Fruit fly (Drosophila melanogaster) whole organism, embryonic: Measurements from ENCODE around the gene bark.

ENCODE experiments used
- Abd-B ChIP-seq: fragments of 200-800 bp; sonication (Bioruptor generic); optimal IDR thresholded peaks from 2 replicates; lab custom pipeline; 2018; ENCODE audit warnings: missing biosample characterization, mild to moderate bottlenecking, missing genetic modification characterization, moderate library complexity
- Antp ChIP-seq: fragments of 200-800 bp; sonication (Bioruptor generic); optimal IDR thresholded peaks from 3 replicates; lab custom pipeline; 2016; ENCODE audit warnings: missing biosample characterization, missing genetic modification characterization
- CG10431 ChIP-seq: fragments of 200-800 bp; sonication (Bioruptor generic); optimal IDR thresholded peaks from 3 replicates; lab custom pipeline; 2018; ENCODE audit warnings: missing biosample characterization, mild to moderate bottlenecking, missing genetic modification characterization
- CG10654 ChIP-seq: fragments of 200-800 bp; sonication (Bioruptor generic); optimal IDR thresholded peaks from 2 replicates; lab custom pipeline; 2016; ENCODE audit warnings: missing biosample characterization, missing genetic modification characterization
- CG12219 ChIP-seq: fragments of 200-800 bp; sonication (Bioruptor generic); optimal IDR thresholded peaks from 3 replicates; lab custom pipeline; 2018; ENCODE audit warnings: missing biosample characterization, mild to moderate bottlenecking, missing genetic modification characterization
- CG15696 ChIP-seq: fragments of 200-800 bp; sonication (Bioruptor generic); optimal IDR thresholded peaks from 2 replicates; lab custom pipeline; 2019; ENCODE audit warnings: missing biosample characterization, mild to moderate bottlenecking, missing genetic modification characterization, moderate library complexity
- CG18764 ChIP-seq: fragments of 200-800 bp; sonication (Bioruptor generic); optimal IDR thresholded peaks from 3 replicates; lab custom pipeline; 2016; ENCODE audit warnings: missing biosample characterization, missing genetic modification characterization
- CG4360 ChIP-seq: fragments of 200-800 bp; sonication (Bioruptor generic); IDR thresholded peaks from 2 replicates; pipeline ENCODE4 v1.3.6; 2022; ENCODE audit warnings: missing biosample characterization, missing genetic modification characterization
- CG4404 ChIP-seq: fragments of 200-800 bp; sonication (Bioruptor generic); IDR thresholded peaks from 2 replicates; pipeline ENCODE4 v1.3.6; 2022; ENCODE audit warnings: missing biosample characterization, missing genetic modification characterization
- CG4730 ChIP-seq: fragments of 200-800 bp; sonication (Bioruptor generic); IDR thresholded peaks from 2 replicates; pipeline ENCODE4 v1.3.6; 2022; ENCODE audit warnings: missing biosample characterization, missing genetic modification characterization
- CG5245 ChIP-seq: fragments of 200-800 bp; sonication (Bioruptor generic); optimal IDR thresholded peaks from 3 replicates; lab custom pipeline; 2016; ENCODE audit warnings: missing biosample characterization, missing genetic modification characterization
- CG6689 ChIP-seq: fragments of 200-800 bp; sonication (Bioruptor generic); IDR thresholded peaks from 2 replicates; pipeline ENCODE4 v1.3.6; 2022; ENCODE audit warnings: missing biosample characterization, missing genetic modification characterization
- CG7839 ChIP-seq: fragments of 200-800 bp; sonication (Bioruptor generic); optimal IDR thresholded peaks from 3 replicates; lab custom pipeline; 2018; ENCODE audit warnings: missing biosample characterization, mild to moderate bottlenecking, missing genetic modification characterization, moderate library complexity
- CG8924 ChIP-seq: fragments of 200-800 bp; optimal IDR thresholded peaks from 3 replicates; lab custom pipeline; 2019; ENCODE audit warnings: missing biosample characterization, mild to moderate bottlenecking, missing genetic modification characterization, moderate library complexity
- Camta ChIP-seq: fragments of 200-800 bp; sonication (Bioruptor generic); optimal IDR thresholded peaks from 2 replicates; lab custom pipeline; 2016; ENCODE audit warnings: missing biosample characterization, missing genetic modification characterization
- CkIIα-i1 ChIP-seq: fragments of 200-800 bp; sonication (Bioruptor generic); IDR thresholded peaks from 2 replicates; pipeline ENCODE4 v1.3.6; 2022; ENCODE audit warnings: missing biosample characterization, missing genetic modification characterization
- CoRest ChIP-seq: fragments of 200-800 bp; sonication (Bioruptor generic); optimal IDR thresholded peaks from 3 replicates; lab custom pipeline; 2018; ENCODE audit warnings: missing biosample characterization, mild to moderate bottlenecking, missing genetic modification characterization, moderate library complexity
- ERR ChIP-seq: fragments of 200-800 bp; sonication (Bioruptor generic); optimal IDR thresholded peaks from 2 replicates; lab custom pipeline; 2016; ENCODE audit warnings: missing biosample characterization, missing genetic modification characterization
- Gsc ChIP-seq: fragments of 200-800 bp; sonication (Bioruptor generic); IDR thresholded peaks from 2 replicates; pipeline ENCODE4 v1.3.6; 2022; ENCODE audit warnings: missing biosample characterization, missing genetic modification characterization
- HmgZ ChIP-seq: fragments of 200-800 bp; sonication (Bioruptor generic); optimal IDR thresholded peaks from 2 replicates; lab custom pipeline; 2018; ENCODE audit warnings: missing biosample characterization, mild to moderate bottlenecking, missing genetic modification characterization
- MTF-1 ChIP-seq: fragments of 200-800 bp; sonication (Bioruptor generic); optimal IDR thresholded peaks from 2 replicates; lab custom pipeline; 2018; ENCODE audit warnings: missing biosample characterization, mild to moderate bottlenecking, missing genetic modification characterization, borderline replicate concordance
- Nf-YA ChIP-seq: fragments of 200-800 bp; sonication (Bioruptor generic); IDR thresholded peaks from 2 replicates; pipeline ENCODE4 v1.3.6; 2022; ENCODE audit warnings: missing biosample characterization, missing genetic modification characterization
- NfI ChIP-seq: fragments of 200-800 bp; sonication (Bioruptor generic); optimal IDR thresholded peaks from 3 replicates; lab custom pipeline; 2018; ENCODE audit warnings: missing biosample characterization, mild to moderate bottlenecking, missing genetic modification characterization, moderate library complexity
- Six4 ChIP-seq: fragments of 200-800 bp; sonication (Bioruptor generic); optimal IDR thresholded peaks from 2 replicates; lab custom pipeline; 2016; ENCODE audit warnings: missing biosample characterization, missing genetic modification characterization
- Xbp1 ChIP-seq: fragments of 200-800 bp; sonication (Bioruptor generic); optimal IDR thresholded peaks from 3 replicates; lab custom pipeline; 2016; ENCODE audit warnings: missing biosample characterization, mild to moderate bottlenecking, missing genetic modification characterization
- ab ChIP-seq: fragments of 200-800 bp; sonication (Bioruptor generic); optimal IDR thresholded peaks from 2 replicates; lab custom pipeline; 2016; ENCODE audit warnings: missing biosample characterization, missing genetic modification characterization
- aop ChIP-seq: fragments of 200-800 bp; sonication (Bioruptor generic); IDR thresholded peaks from 2 replicates; pipeline ENCODE4 v1.3.6; 2022; ENCODE audit warnings: missing biosample characterization, missing genetic modification characterization
- ap ChIP-seq: fragments of 200-800 bp; sonication (Bioruptor generic); IDR thresholded peaks from 2 replicates; pipeline ENCODE4 v1.3.6; 2022; ENCODE audit warnings: missing biosample characterization, missing genetic modification characterization
- ara ChIP-seq: fragments of 200-800 bp; sonication (Bioruptor generic); IDR thresholded peaks from 2 replicates; pipeline ENCODE4 v1.3.6; 2022; ENCODE audit warnings: missing biosample characterization, missing genetic modification characterization
- bsh ChIP-seq, 2 experiments: fragments of 200-800 bp; sonication (Bioruptor generic); optimal IDR thresholded peaks; 2 replicates each; lab custom pipeline; 2017 to 2018; ENCODE audit warnings: mild to moderate bottlenecking in 2 of 2, missing biosample characterization in 2 of 2, missing genetic modification characterization in 2 of 2, moderate library complexity in 1 of 2
- cad ChIP-seq: fragments of >200 bp; optimal IDR thresholded peaks from 2 replicates; lab custom pipeline; 2017; ENCODE audit warnings: missing biosample characterization, missing genetic modification characterization
- chn ChIP-seq: fragments of 200-800 bp; sonication (Bioruptor generic); optimal IDR thresholded peaks from 2 replicates; lab custom pipeline; 2016; ENCODE audit warnings: missing biosample characterization, missing genetic modification characterization
- ci ChIP-seq: fragments of 200-800 bp; sonication (Bioruptor generic); IDR thresholded peaks from 3 replicates; pipeline ENCODE4 v1.3.6; 2022; ENCODE audit warnings: missing biosample characterization, missing genetic modification characterization
- dmrt11E ChIP-seq: fragments of 200-800 bp; sonication (Bioruptor generic); optimal IDR thresholded peaks from 3 replicates; lab custom pipeline; 2018; ENCODE audit warnings: missing biosample characterization, mild to moderate bottlenecking, missing genetic modification characterization, moderate library complexity
- dmrt99B ChIP-seq: fragments of 200-800 bp; sonication (Bioruptor generic); optimal IDR thresholded peaks from 2 replicates; lab custom pipeline; 2018; ENCODE audit warnings: missing biosample characterization, mild to moderate bottlenecking, missing genetic modification characterization, moderate library complexity
- ewg ChIP-seq: fragments of 200-800 bp; sonication (Bioruptor generic); optimal IDR thresholded peaks from 3 replicates; lab custom pipeline; 2017; ENCODE audit warnings: mild to moderate bottlenecking, missing biosample characterization, missing genetic modification reagents, missing genetic modification characterization
- fd96Cb ChIP-seq: fragments of 200-800 bp; sonication (Bioruptor generic); optimal IDR thresholded peaks from 2 replicates; lab custom pipeline; 2018; ENCODE audit warnings: missing biosample characterization, mild to moderate bottlenecking, missing genetic modification characterization, moderate library complexity
- gem ChIP-seq: fragments of 200-800 bp; sonication (Bioruptor generic); optimal IDR thresholded peaks from 2 replicates; lab custom pipeline; 2019; ENCODE audit warnings: missing biosample characterization, mild to moderate bottlenecking, missing genetic modification characterization, moderate library complexity
- jumu ChIP-seq: fragments of 200-800 bp; sonication (Bioruptor generic); optimal IDR thresholded peaks from 3 replicates; lab custom pipeline; 2016; ENCODE audit warnings: missing biosample characterization, missing genetic modification characterization
- nerfin-1 ChIP-seq: fragments of 200-800 bp; sonication (Bioruptor generic); optimal IDR thresholded peaks from 3 replicates; lab custom pipeline; 2019; ENCODE audit warnings: missing biosample characterization, mild to moderate bottlenecking, missing genetic modification characterization, moderate library complexity
- pnt ChIP-seq: fragments of 200-800 bp; sonication (Bioruptor generic); optimal IDR thresholded peaks from 3 replicates; lab custom pipeline; 2016; ENCODE audit warnings: missing biosample characterization, missing genetic modification characterization
- pum ChIP-seq: fragments of 200-800 bp; sonication (Bioruptor generic); optimal IDR thresholded peaks from 2 replicates; lab custom pipeline; 2016; ENCODE audit warnings: missing biosample characterization, missing genetic modification characterization
- salm ChIP-seq: fragments of 200-800 bp; sonication (Bioruptor generic); optimal IDR thresholded peaks from 2 replicates; lab custom pipeline; 2018; ENCODE audit warnings: missing biosample characterization, mild to moderate bottlenecking, missing genetic modification characterization
- sc ChIP-seq, 3 experiments: fragments of >200 bp in 2 of 3; fragments of 200-800 bp in 1 of 3; sonication (Bioruptor generic) in 1 of 3; optimal IDR thresholded peaks; 2 replicates in 2 of 3; 3 replicates in 1 of 3; lab custom pipeline; 2017; ENCODE audit warnings: mild to moderate bottlenecking in 1 of 3, missing biosample characterization in 1 of 3, missing genetic modification characterization in 1 of 3, missing genetic modification reagents in 1 of 3
- sens ChIP-seq: fragments of 200-800 bp; sonication (Bioruptor generic); peaks from one replicate; lab custom pipeline; 2016; ENCODE audit warnings: missing biosample characterization, missing genetic modification characterization
- seq ChIP-seq: fragments of 200-800 bp; sonication (Bioruptor generic); IDR thresholded peaks from 2 replicates; pipeline ENCODE4 v1.3.6; 2022; ENCODE audit warnings: missing biosample characterization, missing genetic modification characterization
- sim ChIP-seq: fragments of 200-800 bp; sonication (Bioruptor generic); IDR thresholded peaks from 2 replicates; pipeline ENCODE4 v1.3.6; 2022; ENCODE audit warnings: missing biosample characterization, missing genetic modification characterization
- tap ChIP-seq: fragments of 200-800 bp; optimal IDR thresholded peaks from 3 replicates; lab custom pipeline; 2019; ENCODE audit warnings: missing biosample characterization, mild to moderate bottlenecking, missing genetic modification characterization, moderate library complexity
- unpg ChIP-seq: fragments of 200-800 bp; sonication (Bioruptor generic); optimal IDR thresholded peaks from 3 replicates; lab custom pipeline; 2018; ENCODE audit warnings: missing biosample characterization, mild to moderate bottlenecking, missing genetic modification characterization, moderate library complexity
- zfh1 ChIP-seq: fragments of 200-800 bp; sonication (Bioruptor generic); IDR thresholded peaks from 3 replicates; pipeline ENCODE4 v1.3.6; 2022; ENCODE audit warnings: missing biosample characterization, missing genetic modification characterization
- zfh2 ChIP-seq: fragments of 200-800 bp; sonication (Bioruptor generic); optimal IDR thresholded peaks from 2 replicates; lab custom pipeline; 2016; ENCODE audit warnings: missing biosample characterization, missing genetic modification characterization

bark gene

DNA sequence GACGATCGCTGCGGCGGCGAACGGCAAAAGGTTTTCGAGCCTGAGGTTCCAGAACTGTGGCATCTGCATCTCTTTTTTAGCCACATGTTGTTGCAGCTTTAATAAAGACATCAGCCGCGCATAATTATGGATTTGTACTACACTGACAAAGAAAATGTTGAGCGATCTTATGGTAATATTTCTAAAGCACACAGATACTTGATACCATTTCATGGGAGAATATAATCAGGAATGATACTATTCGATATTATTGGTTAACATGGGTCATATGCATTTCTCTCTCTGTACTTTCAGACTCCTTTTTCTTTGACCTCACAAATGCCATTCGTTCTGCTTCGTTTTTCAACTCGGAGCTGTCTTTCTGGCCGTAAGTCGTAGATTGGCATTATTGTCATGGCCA lies 65.2 kb downstream of the bark start (continued):
- TF ChIP-seq sim (GFP tag; lab: Robert Waterston, UW), result peak; percentile 69
- TF ChIP-seq MTF-1 (GFP tag; lab: Kevin White, UChicago), result peak; percentile 9
- TF ChIP-seq Xbp1 (GFP tag; lab: Kevin White, UChicago), result peak; percentile 35
- peak; percentile 14 for TF ChIP-seq jumu (GFP tag; lab: Kevin White, UChicago)
- TF ChIP-seq CkIIα-i1, result no peak
- peak; percentile 40 for TF ChIP-seq CoRest
- peak; percentile 30 for TF ChIP-seq CG18764 (GFP tag; lab: Kevin White, UChicago)
- peak; percentile 52 for TF ChIP-seq CG15696 (tag; lab: Kevin White, UChicago)
- peak; percentile 59 for TF ChIP-seq gem (tag; lab: Kevin White, UChicago)
- no peak for TF ChIP-seq HmgZ (tag; lab: Kevin White, UChicago)
- TF ChIP-seq bsh (GFP tag; optimal IDR thresholded peaks at IDR 0.05; lab: Kevin White, UChicago), result peak in 1 of 2 experiments; percentile 84
- TF ChIP-seq CG4360, result peak; percentile 37; the same call in 1 of the 2 replicates
- peak; percentile 1 for TF ChIP-seq CG10654 (GFP tag; lab: Kevin White, UChicago)
- TF ChIP-seq dmrt11E (tag; lab: Kevin White, UChicago), result peak; percentile 82
- TF ChIP-seq NfI (GFP tag; lab: Kevin White, UChicago), result peak; percentile 0
- TF ChIP-seq pnt (GFP tag; lab: Kevin White, UChicago), result peak; percentile 56
- peak; percentile 51 for TF ChIP-seq CG5245
- peak; percentile 14 for TF ChIP-seq ewg (GFP tag; lab: Kevin White, UChicago)
- peak; percentile 31 for TF ChIP-seq pum (GFP tag; lab: Kevin White, UChicago)
- TF ChIP-seq ap (GFP tag; lab: Robert Waterston, UW), result no peak
- TF ChIP-seq dmrt99B, result peak; percentile 41
- TF ChIP-seq tap, result peak; percentile 1
- no peak for TF ChIP-seq zfh2 (GFP tag; lab: Kevin White, UChicago)
- 0 out of 2 replicates have a peak, but pooled peaks have one; percentile 13 for TF ChIP-seq CG4730 (GFP tag; lab: Robert Waterston, UW)
- TF ChIP-seq nerfin-1 (tag; lab: Kevin White, UChicago), result peak; percentile 42
- TF ChIP-seq zfh1 (GFP tag; lab: Robert Waterston, UW), result peak; percentile 75
- TF ChIP-seq sens, result peak; percentile 90
- peak; percentile 20 for TF ChIP-seq chn
- 0 out of 2 replicates have a peak, but pooled peaks have one; percentile 18 for TF ChIP-seq aop (GFP tag; lab: Robert Waterston, UW)
- TF ChIP-seq fd96Cb, result peak; percentile 60
- TF ChIP-seq Nf-YA, result no peak
- TF ChIP-seq salm, result peak; percentile 7
- peak; percentile 44 for TF ChIP-seq CG7839
- TF ChIP-seq CG6689 (GFP tag; lab: Robert Waterston, UW), result peak; percentile 61
- TF ChIP-seq CG10431, result peak; percentile 16
- no peak for TF ChIP-seq ab (GFP tag; lab: Kevin White, UChicago)
- TF ChIP-seq Antp (GFP tag; lab: Kevin White, UChicago), result peak; percentile 45
- no peak for TF ChIP-seq sc (optimal IDR thresholded peaks at IDR 0.05; lab: Kevin White, UChicago)
- peak; percentile 35 for TF ChIP-seq sc (GFP tag; optimal IDR thresholded peaks at IDR 0.05; lab: Kevin White, UChicago)
- TF ChIP-seq CG12219, result peak; percentile 26
- peak; percentile 65 for TF ChIP-seq Six4 (GFP tag; lab: Kevin White, UChicago)
- TF ChIP-seq Gsc, result no peak
- peak; percentile 37; the same call in 1 of the 2 replicates for TF ChIP-seq CG4404 (GFP tag; lab: Robert Waterston, UW)
- TF ChIP-seq cad (GFP tag; lab: Kevin White, UChicago), result no peak
- peak; percentile 63; the same call in 1 of the 3 replicates for TF ChIP-seq ci (GFP tag; lab: Robert Waterston, UW)
- peak; percentile 43 for TF ChIP-seq Camta (GFP tag; lab: Kevin White, UChicago)
- TF ChIP-seq CG8924, result peak; percentile 5
- TF ChIP-seq Abd-B (GFP tag; lab: Kevin White, UChicago), result no peak
- peak; percentile 59 for TF ChIP-seq unpg (GFP tag; lab: Kevin White, UChicago)
- peak; percentile 62; the same call in 1 of the 2 replicates for TF ChIP-seq ara (GFP tag; lab: Robert Waterston, UW)
- no peak for TF ChIP-seq ERR (GFP tag; lab: Kevin White, UChicago)
- no peak for TF ChIP-seq seq (GFP tag; lab: Robert Waterston, UW)
